Worm (Caenorhabditis elegans) whole organism, L3 larva: ENCODE data around the gene wht-3.

Experiments used
- ama-1 ChIP-seq: fragments of 150-350 bp; optimal IDR thresholded peaks from 2 replicates; lab custom pipeline; 2018
- ceh-82 ChIP-seq: fragments of 150-350 bp; optimal IDR thresholded peaks from 2 replicates; lab custom pipeline; 2014; ENCODE audit warnings: missing biosample characterization, missing genetic modification characterization
- elt-1 ChIP-seq: fragments of 150-350 bp; optimal IDR thresholded peaks from 2 replicates; lab custom pipeline; 2014; ENCODE audit warnings: missing biosample characterization, missing genetic modification characterization
- elt-3 ChIP-seq, 3 experiments: fragments of 150-350 bp in 1 of 3; sonication (generic microtip) in 2 of 3; optimal IDR thresholded peaks; 2 replicates in 2 of 3; 4 replicates in 1 of 3; lab custom pipeline; 2014 to 2017; ENCODE audit warnings: missing biosample characterization in 3 of 3, missing genetic modification characterization in 3 of 3
- nhr-67 ChIP-seq: fragments of 150-350 bp; optimal IDR thresholded peaks from 2 replicates; lab custom pipeline; 2014; ENCODE audit warnings: missing biosample characterization, missing genetic modification characterization
- nhr-76 ChIP-seq: fragments of 150-350 bp; sonication (generic microtip); optimal IDR thresholded peaks from 5 replicates; lab custom pipeline; 2014; ENCODE audit warnings: missing biosample characterization, missing genetic modification characterization
- unc-62 ChIP-seq: fragments of 150-350 bp; sonication (generic microtip); optimal IDR thresholded peaks from 4 replicates; lab custom pipeline; 2014; ENCODE audit warnings: missing biosample characterization, missing genetic modification reagents, missing genetic modification characterization

ce11 chrIII:4131814-4132555 lies 19.4 kb downstream of the wht-3 start:
- TF ChIP-seq unc-62 (GFP tag; lab: Kevin White, UChicago) (no peak), ceh-82 (tag; lab: Kevin White, UChicago) (no peak), elt-3 (tag; optimal IDR thresholded peaks at IDR 0.05; lab: Kevin White, UChicago) (no peak), elt-1 (tag; lab: Kevin White, UChicago) (no peak), nhr-67 (tag; lab: Kevin White, UChicago) (no peak), nhr-76 (tag; lab: Kevin White, UChicago) (no peak), ama-1 (lab: Kevin White, UChicago) (no peak)
